Worm (Caenorhabditis elegans): ENCODE results near the gene cest-2.3.

ce11 chrV:14136152-14136551 is 46.6 kb downstream of the cest-2.3 start:
- TF ChIP-seq ztf-11 (tag; optimal IDR thresholded peaks at IDR 0.05) (no peak), fos-1 (tag; optimal IDR thresholded peaks at IDR 0.05) (peak; percentile 87), C34F6.9 (tag; optimal IDR thresholded peaks at IDR 0.05) (peak; percentile 79), nhr-11 (tag; optimal IDR thresholded peaks at IDR 0.05) (no peak), zag-1 (tag; optimal IDR thresholded peaks at IDR 0.05) (peak; percentile 31), alr-1 (tag; optimal IDR thresholded peaks at IDR 0.05) (no peak), nhr-77 (tag; optimal IDR thresholded peaks at IDR 0.05) (no peak), unc-55 (GFP tag; optimal IDR thresholded peaks at IDR 0.05) (peak; percentile 69), blmp-1 (tag; optimal IDR thresholded peaks at IDR 0.05; ENCODE audit: insufficient read depth) (peak; percentile 50)

All from whole organism, L2 larva.